Worm (Caenorhabditis elegans): ENCODE data around the gene gmeb-2.

- no peak for TF ChIP-seq zag-1 (tag; optimal IDR thresholded peaks at IDR 0.05)
- no peak for TF ChIP-seq C16A3.4 (tag; optimal IDR thresholded peaks at IDR 0.05)
- no peak for TF ChIP-seq nhr-28 (tag; optimal IDR thresholded peaks at IDR 0.05)
- no peak for TF ChIP-seq nhr-47 (tag; optimal IDR thresholded peaks at IDR 0.05)
Measured at ce11 chrX:15932859-15933258, 54.0 kb downstream of the gmeb-2 start.
